Worm (Caenorhabditis elegans): ENCODE results near the gene nep-13.

The nep-13 gene

ce11 chrII:3299457-3299856 lies 17.0 kb downstream of the nep-13 start, which contains the start of gene btb-22:
btb-22 (plus strand) TSS chrII:3299757.
- TF ChIP-seq Y22D7AL.16 (tag; optimal IDR thresholded peaks at IDR 0.05): no peak
- TF ChIP-seq ahr-1 (tag; optimal IDR thresholded peaks at IDR 0.05): no peak
- TF ChIP-seq hlh-15 (tag; optimal IDR thresholded peaks at IDR 0.05): no peak
- no peak for TF ChIP-seq che-1 (tag; optimal IDR thresholded peaks at IDR 0.05)
- TF ChIP-seq gmeb-2 (tag; optimal IDR thresholded peaks at IDR 0.05): no peak
- no peak for TF ChIP-seq pag-3 (tag; optimal IDR thresholded peaks at IDR 0.05; ENCODE audit: borderline replicate concordance)
- no peak for TF ChIP-seq ztf-16 (tag; optimal IDR thresholded peaks at IDR 0.05)
- no peak for TF ChIP-seq pqm-1 (tag; optimal IDR thresholded peaks at IDR 0.05)
- TF ChIP-seq odd-2 (tag; optimal IDR thresholded peaks at IDR 0.05): no peak
- TF ChIP-seq fax-1 (tag; optimal IDR thresholded peaks at IDR 0.05): no peak
- TF ChIP-seq ceh-19 (GFP tag; optimal IDR thresholded peaks at IDR 0.05): no peak
- no peak for TF ChIP-seq ceh-30 (tag; optimal IDR thresholded peaks at IDR 0.05)
- TF ChIP-seq madf-2 (tag; optimal IDR thresholded peaks at IDR 0.05): no peak
- no peak for TF ChIP-seq lim-6 (tag; optimal IDR thresholded peaks at IDR 0.05)
- TF ChIP-seq unc-42 (tag; optimal IDR thresholded peaks at IDR 0.05): no peak
- TF ChIP-seq hlh-6 (tag; optimal IDR thresholded peaks at IDR 0.05): no peak
- TF ChIP-seq elt-4 (tag; optimal IDR thresholded peaks at IDR 0.05): no peak
- TF ChIP-seq ets-4 (tag; optimal IDR thresholded peaks at IDR 0.05): no peak
- no peak for TF ChIP-seq ceh-48 (tag; optimal IDR thresholded peaks at IDR 0.05)
- no peak for TF ChIP-seq K02D7.2 (tag; optimal IDR thresholded peaks at IDR 0.05)

ce11 chrII:3303582-3303981 lies 21.1 kb downstream of the nep-13 start:
- TF ChIP-seq hlh-8 (tag; optimal IDR thresholded peaks at IDR 0.05): no peak
- peak; percentile 21 for TF ChIP-seq unc-55 (GFP tag; optimal IDR thresholded peaks at IDR 0.05)
- TF ChIP-seq ceh-45 (GFP tag; IDR thresholded peaks at IDR 0.05): no peak
- no peak for TF ChIP-seq fax-1 (tag; optimal IDR thresholded peaks at IDR 0.05)
- TF ChIP-seq ceh-48 (tag; optimal IDR thresholded peaks at IDR 0.05): peak; percentile 45
- TF ChIP-seq ceh-9 (tag; optimal IDR thresholded peaks at IDR 0.05): no peak
- no peak for TF ChIP-seq tbx-2 (tag; optimal IDR thresholded peaks at IDR 0.05)
- no peak for TF ChIP-seq ref-2 (tag; optimal IDR thresholded peaks at IDR 0.05)
- no peak for TF ChIP-seq pax-1 (tag; optimal IDR thresholded peaks at IDR 0.05)
- peak; percentile 4 for TF ChIP-seq ama-1 (optimal IDR thresholded peaks at IDR 0.05)
- no peak for TF ChIP-seq nhr-11 (tag; optimal IDR thresholded peaks at IDR 0.05)

- TF ChIP-seq ceh-48 (tag; optimal IDR thresholded peaks at IDR 0.05) (peak; percentile 73), ahr-1 (tag; optimal IDR thresholded peaks at IDR 0.05) (no peak), elt-2 (tag; optimal IDR thresholded peaks at IDR 0.05) (peak; percentile 68), rnt-1 (tag; optimal IDR thresholded peaks at IDR 0.05) (peak; percentile 12)
These were observed 28.7 kb downstream of the nep-13 start for ce11 chrII:3310957-3311657.

ce11 chrII:3313442-3313841 lies 31.0 kb downstream of the nep-13 start, which contains the start of gene F39E9.6:
F39E9.6 (minus strand) TSS chrII:3313542.
- no peak for TF ChIP-seq nfya-1 (tag; optimal IDR thresholded peaks at IDR 0.05)
- no peak for TF ChIP-seq rnt-1 (tag; optimal IDR thresholded peaks at IDR 0.05)
- no peak for TF ChIP-seq elt-2 (tag; optimal IDR thresholded peaks at IDR 0.05)
- TF ChIP-seq syd-9 (tag; optimal IDR thresholded peaks at IDR 0.05): no peak
- TF ChIP-seq lim-6 (tag; optimal IDR thresholded peaks at IDR 0.05): no peak
- TF ChIP-seq sdc-2 (tag; optimal IDR thresholded peaks at IDR 0.05): no peak
- no peak for TF ChIP-seq ceh-31 (tag; optimal IDR thresholded peaks at IDR 0.05)
- no peak for TF ChIP-seq pat-9 (tag; optimal IDR thresholded peaks at IDR 0.05)
- no peak for TF ChIP-seq nhr-232 (tag; optimal IDR thresholded peaks at IDR 0.05)
